Worm (Caenorhabditis elegans) whole organism, L4/young adult: Measurements from ENCODE around the gene C24D10.49.

Experiments used
- W03F9.2 ChIP-seq: fragments of 150-350 bp; optimal IDR thresholded peaks from 2 replicates; lab custom pipeline; 2014; ENCODE audit warnings: missing biosample characterization, missing genetic modification characterization
- dao-5 ChIP-seq: sonication (generic microtip); optimal IDR thresholded peaks from 2 replicates; lab custom pipeline; 2016; ENCODE audit warnings: missing genotype, missing genetic modification characterization, moderate library complexity, missing compliant biosample characterization
- him-1 ChIP-seq: sonication (generic microtip); optimal IDR thresholded peaks from 2 replicates; lab custom pipeline; 2016; ENCODE audit warnings: missing genotype, missing genetic modification reagents, missing genetic modification characterization, missing compliant biosample characterization

Gene C24D10.49

ce11 chrIV:5110391-5110930 lies 46.7 kb downstream of the C24D10.49 start:
- TF ChIP-seq him-1 (tag; lab: Kevin White, UChicago) = no peak
- TF ChIP-seq dao-5 (tag; lab: Kevin White, UChicago) = no peak
- TF ChIP-seq W03F9.2 (tag; lab: Kevin White, UChicago) = no peak

- TF ChIP-seq him-1 (tag; lab: Kevin White, UChicago) = no peak
- no peak for TF ChIP-seq dao-5 (tag; lab: Kevin White, UChicago)
- TF ChIP-seq W03F9.2 (tag; lab: Kevin White, UChicago) = no peak
Observed at ce11 chrIV:5109943-5110342, 47.2 kb downstream of the C24D10.49 start.

ce11 chrIV:5108971-5109370 lies 48.2 kb downstream of the C24D10.49 start:
- TF ChIP-seq him-1 (tag; lab: Kevin White, UChicago) (no peak), dao-5 (tag; lab: Kevin White, UChicago) (no peak), W03F9.2 (tag; lab: Kevin White, UChicago) (no peak)
